Worm (Caenorhabditis elegans): ENCODE data around the gene C23G10.10.

DNA sequence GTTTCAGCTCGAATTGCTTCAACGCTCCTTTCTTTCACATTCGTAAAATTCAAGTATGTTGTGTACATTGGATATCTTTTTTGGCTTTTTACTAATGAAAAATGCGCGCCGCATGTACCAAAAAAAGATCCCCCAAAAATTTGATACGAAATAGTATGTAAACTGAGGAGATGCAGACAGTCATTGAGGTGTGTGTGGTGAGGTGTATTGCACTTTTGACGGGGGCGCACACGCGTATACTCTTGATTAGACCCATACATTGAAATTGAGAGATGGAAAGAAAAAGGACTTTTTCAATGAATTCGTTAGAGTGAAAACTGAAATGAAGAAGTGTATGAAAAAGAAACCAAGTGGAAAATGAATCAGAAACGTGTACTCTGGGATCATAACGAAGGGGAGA is 7.6 kb upstream of the C23G10.10 start:
- TF ChIP-seq ZK546.5 (tag; optimal IDR thresholded peaks at IDR 0.05) (no peak), lin-15B (tag; optimal IDR thresholded peaks at IDR 0.05) (no peak), unc-39 (tag; optimal IDR thresholded peaks at IDR 0.05) (no peak), unc-62 (GFP tag; optimal IDR thresholded peaks at IDR 0.05) (no peak), nhr-77 (tag; optimal IDR thresholded peaks at IDR 0.05) (no peak), elt-3 (tag; optimal IDR thresholded peaks at IDR 0.05) (no peak), nhr-12 (tag; optimal IDR thresholded peaks at IDR 0.05) (no peak), zag-1 (tag; optimal IDR thresholded peaks at IDR 0.05) (no peak), ceh-9 (tag; optimal IDR thresholded peaks at IDR 0.05) (no peak), nhr-28 (tag; optimal IDR thresholded peaks at IDR 0.05) (no peak), elt-1 (tag; optimal IDR thresholded peaks at IDR 0.05) (no peak), jun-1 (tag; optimal IDR thresholded peaks at IDR 0.05) (no peak), egl-27 (tag; optimal IDR thresholded peaks at IDR 0.05) (no peak), ama-1 (optimal IDR thresholded peaks at IDR 0.05) (no peak)

All from whole organism, L3 larva.